Worm (Caenorhabditis elegans) whole organism, L4 larva: ENCODE results near the gene tsct-1.

Experiments used
- F10B5.3 ChIP-seq: sonication (generic microtip); optimal IDR thresholded peaks from 2 replicates; lab custom pipeline; 2016; ENCODE audit warnings: mild to moderate bottlenecking, missing genetic modification characterization, missing compliant biosample characterization
- F37D6.2 ChIP-seq: sonication (generic microtip); optimal IDR thresholded peaks from 2 replicates; lab custom pipeline; 2016; ENCODE audit warnings: mild to moderate bottlenecking, missing genetic modification characterization, missing compliant biosample characterization
- F44E2.7 ChIP-seq: fragments of 200-800 bp; sonication (Bioruptor generic); IDR thresholded peaks from 2 replicates; pipeline ENCODE4 v2.1.2; 2022; ENCODE audit warnings: missing genetic modification characterization, missing compliant biosample characterization
- T26A8.4 ChIP-seq: fragments of 200-800 bp; sonication (Bioruptor generic); IDR thresholded peaks from 2 replicates; pipeline ENCODE4 v1.3.6; 2022; ENCODE audit warnings: missing genetic modification characterization, missing compliant biosample characterization
- Y48G9A.11 ChIP-seq: fragments of 200-800 bp; sonication (Bioruptor generic); IDR thresholded peaks from 2 replicates; pipeline ENCODE4 v1.3.6; 2022; ENCODE audit warnings: missing genetic modification reagents, missing genetic modification characterization, missing compliant biosample characterization
- Y5F2A.4 ChIP-seq: fragments of 200-800 bp; sonication (Bioruptor generic); optimal IDR thresholded peaks from 2 replicates; lab custom pipeline; 2018; ENCODE audit warnings: mild to moderate bottlenecking, missing genetic modification characterization, missing compliant biosample characterization
- ZK337.2 ChIP-seq: fragments of 200-800 bp; sonication (Bioruptor generic); IDR thresholded peaks from 2 replicates; pipeline ENCODE4 v1.3.6; 2022; ENCODE audit warnings: missing genetic modification reagents, missing genetic modification characterization, missing compliant biosample characterization
- ZK546.5 ChIP-seq, 2 experiments: sonication (generic microtip); optimal IDR thresholded peaks; 2 replicates each; lab custom pipeline; 2017; ENCODE audit warnings: missing biosample characterization in 2 of 2, missing genetic modification characterization in 2 of 2
- aha-1 ChIP-seq: fragments of 150-350 bp; peaks from one replicate; lab custom pipeline; 2014; ENCODE audit warnings: missing biosample characterization, missing genetic modification characterization
- arid-1 ChIP-seq: fragments of 200-800 bp; sonication (Bioruptor generic); conservative IDR thresholded peaks from 2 replicates; pipeline ENCODE4 v1.3.6; 2022; ENCODE audit warnings: missing genetic modification reagents, missing genetic modification characterization, missing compliant biosample characterization
- ceh-20 ChIP-seq: fragments of 200-800 bp; sonication (Bioruptor generic); IDR thresholded peaks from 2 replicates; pipeline ENCODE4 v1.3.6; 2022; ENCODE audit warnings: missing genetic modification reagents, missing genetic modification characterization, missing compliant biosample characterization
- ctbp-1 ChIP-seq: fragments of 200-800 bp; sonication (Bioruptor generic); IDR thresholded peaks from 2 replicates; pipeline ENCODE4 v1.3.6; 2022; ENCODE audit warnings: missing genetic modification reagents, missing genetic modification characterization, missing compliant biosample characterization
- daf-16 ChIP-seq, 3 experiments: sonication (generic microtip); optimal IDR thresholded peaks; 2 replicates each; lab custom pipeline; 2016 to 2017; ENCODE audit warnings: missing genetic modification characterization in 3 of 3, missing genetic modification reagents in 3 of 3, mild to moderate bottlenecking in 2 of 3, missing compliant biosample characterization in 2 of 3, missing biosample characterization in 1 of 3, moderate library complexity in 1 of 3
- dmd-6 ChIP-seq: fragments of 200-800 bp; sonication (Bioruptor generic); IDR thresholded peaks from 2 replicates; pipeline ENCODE4 v1.3.6; 2022; ENCODE audit warnings: missing genetic modification reagents, missing genetic modification characterization, missing compliant biosample characterization
- duxl-1 ChIP-seq: sonication (generic microtip); optimal IDR thresholded peaks from 2 replicates; lab custom pipeline; 2016; ENCODE audit warnings: mild to moderate bottlenecking, missing genetic modification characterization, moderate library complexity, missing compliant biosample characterization; ENCODE audit not compliant: poor library complexity
- dve-1 ChIP-seq: sonication (generic microtip); optimal IDR thresholded peaks from 2 replicates; lab custom pipeline; 2017; ENCODE audit warnings: antibody characterized with exemption, mild to moderate bottlenecking, missing genetic modification characterization, missing compliant biosample characterization; ENCODE audit not compliant: insufficient read depth
- egl-43 ChIP-seq: fragments of 200-800 bp; sonication (Bioruptor generic); IDR thresholded peaks from 2 replicates; pipeline ENCODE4 v1.3.6; 2022; ENCODE audit warnings: missing genetic modification reagents, missing genetic modification characterization, missing compliant biosample characterization
- fkh-10 ChIP-seq: fragments of 150-350 bp; optimal IDR thresholded peaks from 2 replicates; lab custom pipeline; 2014; ENCODE audit warnings: missing biosample characterization, missing genetic modification reagents, missing genetic modification characterization
- fos-1 ChIP-seq: fragments of 150-350 bp; optimal IDR thresholded peaks from 2 replicates; lab custom pipeline; 2014; ENCODE audit warnings: missing biosample characterization, missing genetic modification characterization
- hif-1 ChIP-seq, 2 experiments: sonication (generic microtip); optimal IDR thresholded peaks; 2 replicates each; lab custom pipeline; 2016 to 2017; ENCODE audit warnings: missing compliant biosample characterization in 2 of 2, missing genetic modification characterization in 2 of 2, missing genetic modification reagents in 2 of 2, missing genotype in 2 of 2, mild to moderate bottlenecking in 1 of 2
- hlh-11 ChIP-seq: fragments of 200-800 bp; sonication (Bioruptor generic); optimal IDR thresholded peaks from 2 replicates; lab custom pipeline; 2018; ENCODE audit warnings: mild to moderate bottlenecking, missing genetic modification characterization, missing compliant biosample characterization
- hlh-30 ChIP-seq: sonication (generic microtip); optimal IDR thresholded peaks from 2 replicates; lab custom pipeline; 2017; ENCODE audit warnings: antibody characterized with exemption, mild to moderate bottlenecking, missing genetic modification characterization, missing compliant biosample characterization; ENCODE audit not compliant: insufficient read depth
- hmg-1.1 ChIP-seq: fragments of 200-800 bp; sonication (Bioruptor generic); IDR thresholded peaks from 2 replicates; pipeline ENCODE4 v1.3.6; 2022; ENCODE audit warnings: missing genetic modification reagents, missing genetic modification characterization, missing compliant biosample characterization
- lin-13 ChIP-seq: fragments of 150-350 bp; optimal IDR thresholded peaks from 2 replicates; lab custom pipeline; 2014; ENCODE audit warnings: missing biosample characterization, missing genetic modification reagents, missing genetic modification characterization
- lin-38 ChIP-seq: fragments of 200-800 bp; sonication (Bioruptor generic); IDR thresholded peaks from 2 replicates; pipeline ENCODE4 v1.3.6; 2022; ENCODE audit warnings: missing genetic modification reagents, missing genetic modification characterization, missing compliant biosample characterization
- lsy-2 ChIP-seq, 2 experiments: fragments of 150-350 bp in 1 of 2; sonication (generic microtip) in 1 of 2; optimal IDR thresholded peaks; 2 replicates each; lab custom pipeline; 2014 to 2017; ENCODE audit warnings: missing biosample characterization in 2 of 2, missing genetic modification characterization in 2 of 2
- madf-9 ChIP-seq: fragments of 200-800 bp; sonication (Bioruptor generic); conservative IDR thresholded peaks from 2 replicates; pipeline ENCODE4 v1.3.6; 2022; ENCODE audit warnings: missing genetic modification reagents, missing genetic modification characterization, missing compliant biosample characterization
- mep-1 ChIP-seq: fragments of 150-350 bp; sonication (generic microtip); optimal IDR thresholded peaks from 3 replicates; lab custom pipeline; 2014; ENCODE audit warnings: missing biosample characterization, missing genetic modification characterization
- mes-2 ChIP-seq: sonication (generic microtip); optimal IDR thresholded peaks from 2 replicates; lab custom pipeline; 2016; ENCODE audit warnings: missing genotype, mild to moderate bottlenecking, missing genetic modification characterization, missing compliant biosample characterization; ENCODE audit not compliant: poor library complexity, severe bottlenecking
- mxl-3 ChIP-seq: fragments of 200-800 bp; sonication (Bioruptor generic); optimal IDR thresholded peaks from 2 replicates; lab custom pipeline; 2018; ENCODE audit warnings: mild to moderate bottlenecking, missing genetic modification characterization, missing compliant biosample characterization
- nhr-102 ChIP-seq: sonication (generic microtip); optimal IDR thresholded peaks from 2 replicates; lab custom pipeline; 2016; ENCODE audit warnings: mild to moderate bottlenecking, missing genetic modification characterization, moderate library complexity, missing compliant biosample characterization
- nhr-11 ChIP-seq: fragments of 150-350 bp; optimal IDR thresholded peaks from 2 replicates; lab custom pipeline; 2014; ENCODE audit warnings: missing biosample characterization, missing genetic modification characterization
- nhr-237 ChIP-seq: sonication (generic microtip); optimal IDR thresholded peaks from 2 replicates; lab custom pipeline; 2017; ENCODE audit warnings: missing biosample characterization, missing genetic modification characterization
- nhr-28 ChIP-seq: fragments of 150-350 bp; optimal IDR thresholded peaks from 2 replicates; lab custom pipeline; 2014; ENCODE audit warnings: missing biosample characterization, missing genetic modification characterization
- php-3 ChIP-seq: fragments of 200-800 bp; sonication (Bioruptor generic); IDR thresholded peaks from 2 replicates; pipeline ENCODE4 v1.3.6; 2022; ENCODE audit warnings: missing genetic modification reagents, missing genetic modification characterization, missing compliant biosample characterization
- rbr-2 ChIP-seq: sonication (generic microtip); optimal IDR thresholded peaks from 2 replicates; lab custom pipeline; 2016; ENCODE audit warnings: missing genotype, missing genetic modification characterization, missing compliant biosample characterization
- saeg-2 ChIP-seq: fragments of 200-800 bp; sonication (Bioruptor generic); IDR thresholded peaks from 2 replicates; pipeline ENCODE4 v1.3.6; 2022; ENCODE audit warnings: missing genetic modification reagents, missing genetic modification characterization, missing compliant biosample characterization
- set-16 ChIP-seq: fragments of 200-800 bp; sonication (Bioruptor generic); IDR thresholded peaks from 2 replicates; pipeline ENCODE4 v1.3.6; 2022; ENCODE audit warnings: missing genetic modification reagents, missing genetic modification characterization, missing compliant biosample characterization
- tra-1 ChIP-seq: fragments of 200-800 bp; sonication (Bioruptor generic); IDR thresholded peaks from 2 replicates; pipeline ENCODE4 v1.3.6; 2022; ENCODE audit warnings: missing genetic modification reagents, missing genetic modification characterization, missing compliant biosample characterization
- unc-62 ChIP-seq, 3 experiments: fragments of 150-350 bp in 1 of 3; sonication (generic microtip); optimal IDR thresholded peaks in 2 of 3; peaks in 1 of 3; 1 replicate in 1 of 3; 2 replicates in 2 of 3; lab custom pipeline; 2014 to 2017; ENCODE audit warnings: missing biosample characterization in 3 of 3, missing genetic modification characterization in 3 of 3, missing genetic modification reagents in 3 of 3, missing genotype in 1 of 3
- zip-2 ChIP-seq: fragments of 150-350 bp; optimal IDR thresholded peaks from 2 replicates; lab custom pipeline; 2014; ENCODE audit warnings: missing biosample characterization, missing genetic modification characterization

The tsct-1 gene

ce11 chrX:12452143-12452570 lies 18.3 kb downstream of the tsct-1 start:
- TF ChIP-seq nhr-237 (tag; lab: Kevin White, UChicago) (no peak), nhr-102 (tag; lab: Kevin White, UChicago) (peak; percentile 31), Y5F2A.4 (GFP tag; lab: Kevin White, UChicago) (no peak), ZK546.5 (tag; optimal IDR thresholded peaks at IDR 0.05; lab: Kevin White, UChicago) (no peak), ctbp-1 (GFP tag; lab: Robert Waterston, UW) (peak; percentile 66), saeg-2 (GFP tag; lab: Robert Waterston, UW) (0 out of 2 replicates have a peak, but pooled peaks have one; percentile 26), ceh-20 (GFP tag; lab: Robert Waterston, UW) (peak; percentile 46; the same call in 1 of the 2 replicates), daf-16 (GFP tag; optimal IDR thresholded peaks at IDR 0.05; lab: Kevin White, UChicago) (no peak), daf-16 (tag; optimal IDR thresholded peaks at IDR 0.05; lab: Kevin White, UChicago) (peak; percentile 4), mep-1 (peak; percentile 71), php-3 (GFP tag; lab: Robert Waterston, UW) (0 out of 2 replicates have a peak, but pooled peaks have one; percentile 8), F10B5.3 (peak; percentile 10), T26A8.4 (GFP tag; lab: Robert Waterston, UW) (peak; percentile 50), Y48G9A.11 (GFP tag; lab: Robert Waterston, UW) (no peak), mes-2 (tag; lab: Kevin White, UChicago) (peak; percentile 61), F44E2.7 (peak; percentile 51; the same call in 1 of the 2 replicates), lin-13 (GFP tag; lab: Kevin White, UChicago) (peak; percentile 24), ZK337.2 (GFP tag; lab: Robert Waterston, UW) (no peak), set-16 (peak; percentile 93), aha-1 (peak; percentile 73), tra-1 (GFP tag; lab: Robert Waterston, UW) (0 out of 2 replicates have a peak, but pooled peaks have one; percentile 57), dve-1 (tag; lab: Kevin White, UChicago) (peak; percentile 52), lin-38 (GFP tag; lab: Robert Waterston, UW) (peak; percentile 49), fkh-10 (GFP tag; lab: Kevin White, UChicago) (peak; percentile 56), unc-62 (GFP tag; optimal IDR thresholded peaks at IDR 0.05 in 1 of 2; lab: Kevin White, UChicago) (peak in 1 of 2 experiments; percentile 15), unc-62 (tag; optimal IDR thresholded peaks at IDR 0.05; lab: Kevin White, UChicago) (no peak), madf-9 (GFP tag; lab: Robert Waterston, UW) (0 out of 2 replicates have a peak, but pooled peaks have one; percentile 53), hlh-30 (tag; lab: Kevin White, UChicago) (peak; percentile 5), arid-1 (GFP tag; lab: Robert Waterston, UW) (no peak), zip-2 (tag; lab: Kevin White, UChicago) (no peak), fos-1 (tag; lab: Kevin White, UChicago) (no peak), nhr-11 (tag; lab: Kevin White, UChicago) (peak; percentile 2), egl-43 (GFP tag; lab: Robert Waterston, UW) (peak; percentile 73; the same call in 1 of the 2 replicates), mxl-3 (peak; percentile 47), hmg-1.1 (GFP tag; lab: Robert Waterston, UW) (peak; percentile 58; the same call in 1 of the 2 replicates), lsy-2 (tag; optimal IDR thresholded peaks at IDR 0.05; lab: Kevin White, UChicago) (peak in 1 of 2 experiments; percentile 40), hif-1 (tag; optimal IDR thresholded peaks at IDR 0.05; lab: Kevin White, UChicago) (peak in 1 of 2 experiments; percentile 67), duxl-1 (no peak), F37D6.2 (tag; lab: Kevin White, UChicago) (peak; percentile 80), hlh-11 (tag; lab: Kevin White, UChicago) (peak; percentile 63), nhr-28 (tag; lab: Kevin White, UChicago) (peak; percentile 15), rbr-2 (tag; lab: Kevin White, UChicago) (peak; percentile 70), dmd-6 (0 out of 2 replicates have a peak, but pooled peaks have one; percentile 52)
